Worm (Caenorhabditis elegans): ENCODE data around the gene ZK688.9.

The ZK688.9 gene

DNA sequence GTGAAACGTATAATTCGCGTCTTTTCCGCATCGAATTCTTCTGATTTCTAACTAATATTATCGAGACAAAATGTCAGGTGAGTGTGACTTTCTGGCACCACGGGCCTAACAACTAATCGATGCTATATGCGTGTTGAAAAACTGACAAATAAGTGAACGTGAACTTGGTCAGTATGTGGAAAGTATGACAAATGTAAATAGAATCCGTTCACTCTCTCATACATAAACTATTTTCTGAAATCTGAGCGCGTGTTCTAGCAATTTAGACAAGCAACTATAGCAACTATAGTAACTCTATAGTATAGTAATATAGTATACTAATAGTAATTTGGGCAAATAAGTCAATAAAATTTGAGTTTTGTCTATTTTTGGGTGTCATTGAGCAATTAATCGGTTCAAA lies 9.5 kb upstream of the ZK688.9 start:
- TF ChIP-seq unc-62 (GFP tag; optimal IDR thresholded peaks at IDR 0.05), result no peak

DNA sequence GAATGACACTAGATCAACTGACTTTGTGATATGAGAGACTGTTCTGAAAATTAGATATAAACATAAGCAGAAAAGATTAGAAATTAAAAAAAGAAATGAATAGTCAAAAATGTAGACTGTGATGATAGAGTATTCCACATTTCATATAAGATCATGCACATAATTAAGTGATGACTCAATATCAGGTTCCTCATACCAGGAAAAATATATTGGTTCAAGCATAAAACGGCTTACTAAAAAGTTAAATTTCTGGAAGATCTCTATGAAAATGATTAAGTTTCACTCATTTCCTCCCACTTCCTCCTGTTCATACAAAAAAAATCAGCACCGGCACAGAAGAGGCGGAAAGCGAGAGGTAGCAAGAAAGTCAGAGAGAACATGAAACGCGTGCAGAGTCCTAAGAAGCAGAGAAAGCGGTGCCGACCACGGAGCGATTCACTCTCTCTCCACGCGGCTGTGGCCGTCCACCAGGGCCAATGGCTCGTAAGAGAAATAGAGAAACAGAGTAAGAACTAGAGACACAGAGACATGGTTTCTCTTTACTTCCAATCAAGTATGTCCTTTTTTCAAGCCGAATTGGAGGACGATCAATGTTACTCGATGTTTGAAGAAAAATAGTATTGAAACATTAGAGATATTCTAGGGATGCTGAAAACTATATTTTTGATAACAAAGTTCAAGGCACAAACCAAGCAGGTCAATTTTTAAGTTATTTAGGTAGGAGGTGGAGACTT lies 8.9 kb upstream of the ZK688.9 start, which contains the start of the genes ZK688.5 and fahd-1:
Gene ZK688.5 (minus strand): TSS at position 51 of the 734 bp plus-strand sequence.
Gene fahd-1 (plus strand): TSS at position 684 of the 734 bp plus-strand sequence.
- no peak for TF ChIP-seq unc-62 (GFP tag; optimal IDR thresholded peaks at IDR 0.05)

DNA sequence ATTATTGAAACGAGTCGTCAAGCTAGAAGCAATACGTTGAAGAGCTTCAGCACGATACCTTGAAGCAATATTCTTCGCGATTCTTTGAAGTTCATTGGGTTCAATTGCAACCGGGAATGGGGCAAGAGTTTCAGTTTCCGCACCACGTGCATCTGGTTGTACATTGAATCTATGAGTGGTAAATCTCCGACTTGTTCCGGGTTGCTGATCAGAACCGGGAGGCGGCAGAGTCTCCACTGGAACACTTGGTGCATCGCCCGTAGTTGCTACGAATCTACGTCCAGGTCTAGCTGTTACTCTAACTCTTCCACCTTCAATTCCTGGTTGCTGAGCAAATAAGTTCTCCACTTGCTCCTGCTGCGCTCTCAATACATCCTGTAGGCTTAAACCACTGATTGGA lies 6.2 kb upstream of the ZK688.9 start:
- TF ChIP-seq unc-62 (GFP tag; optimal IDR thresholded peaks at IDR 0.05), result no peak

DNA sequence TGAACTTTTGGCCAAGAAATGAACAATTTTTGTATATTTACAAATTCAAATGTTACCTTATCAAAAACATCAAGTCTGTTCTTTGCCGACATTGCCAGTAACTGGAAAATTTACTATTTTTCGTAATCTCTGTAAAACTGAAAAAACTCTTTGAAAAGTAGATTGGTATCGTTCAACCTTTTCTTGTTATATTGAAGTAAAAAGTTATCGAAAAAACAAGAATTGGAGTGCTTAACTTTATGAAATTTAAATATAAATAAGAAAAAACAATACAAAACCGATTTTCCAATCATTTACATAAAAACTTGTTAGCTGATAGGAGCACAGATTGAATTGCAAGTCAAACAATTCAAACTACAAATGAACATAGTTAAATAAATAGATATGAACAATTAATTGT lies 2.1 kb upstream of the ZK688.9 start, which contains the start of gene ZK688.11:
Gene ZK688.11 (minus strand): TSS at position 101 of the 400 bp plus-strand sequence.
- TF ChIP-seq unc-62 (GFP tag; optimal IDR thresholded peaks at IDR 0.05), result no peak

DNA sequence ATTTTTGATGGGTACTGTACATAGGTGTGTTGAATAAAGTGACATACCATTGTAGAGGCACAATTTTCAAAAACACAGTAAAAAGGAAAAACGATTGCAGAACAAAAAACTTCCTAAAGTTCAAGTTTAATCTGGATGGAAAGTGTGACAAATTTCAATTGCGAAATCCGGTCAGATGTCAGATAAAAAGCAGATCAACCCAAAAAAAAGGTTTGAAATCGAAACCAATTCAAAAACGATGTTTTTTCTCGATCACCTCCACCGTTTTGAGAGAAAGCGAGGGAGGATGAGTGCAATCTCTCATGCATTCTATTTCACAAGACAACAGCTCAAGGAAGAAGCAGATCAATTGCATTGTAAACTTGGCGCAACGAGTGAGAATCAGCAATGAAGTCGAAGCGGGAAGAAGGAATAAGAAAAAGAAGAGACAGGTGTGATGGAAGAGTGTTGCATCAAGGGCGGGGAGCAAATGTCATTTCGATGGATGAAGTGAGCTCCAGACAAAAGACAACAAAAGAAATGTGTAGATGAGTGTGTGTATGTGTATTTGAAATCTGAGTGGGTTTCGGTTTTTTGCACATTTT lies 2.6 kb downstream of the ZK688.9 start:
- no peak for TF ChIP-seq unc-62 (GFP tag; optimal IDR thresholded peaks at IDR 0.05)

DNA sequence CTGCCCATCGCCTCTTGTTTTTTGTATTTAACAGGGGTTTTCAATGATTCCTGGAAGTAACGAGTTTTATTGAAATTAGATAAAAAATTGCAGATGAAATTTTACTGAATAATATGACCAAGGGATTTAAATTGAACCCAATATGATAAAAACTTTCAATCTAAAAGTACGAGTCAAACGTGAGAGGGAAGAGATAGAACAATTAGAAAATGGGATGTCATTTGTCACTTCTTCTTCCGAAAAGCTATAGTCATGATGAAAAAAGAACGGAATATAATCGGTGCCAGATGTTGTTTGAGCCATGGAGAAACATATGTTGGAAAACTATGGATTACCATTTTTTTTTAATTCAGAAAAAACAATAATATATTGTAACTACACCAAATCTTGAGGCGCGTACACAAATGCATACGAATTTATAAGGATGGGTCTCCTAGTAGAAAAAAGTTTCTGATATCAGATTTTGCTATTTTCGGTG lies 3.9 kb downstream of the ZK688.9 start, which contains the start of gene sup-18:
Gene sup-18 (minus strand): TSS at position 51 of the 478 bp plus-strand sequence.
- TF ChIP-seq unc-62 (GFP tag; optimal IDR thresholded peaks at IDR 0.05), result no peak

DNA sequence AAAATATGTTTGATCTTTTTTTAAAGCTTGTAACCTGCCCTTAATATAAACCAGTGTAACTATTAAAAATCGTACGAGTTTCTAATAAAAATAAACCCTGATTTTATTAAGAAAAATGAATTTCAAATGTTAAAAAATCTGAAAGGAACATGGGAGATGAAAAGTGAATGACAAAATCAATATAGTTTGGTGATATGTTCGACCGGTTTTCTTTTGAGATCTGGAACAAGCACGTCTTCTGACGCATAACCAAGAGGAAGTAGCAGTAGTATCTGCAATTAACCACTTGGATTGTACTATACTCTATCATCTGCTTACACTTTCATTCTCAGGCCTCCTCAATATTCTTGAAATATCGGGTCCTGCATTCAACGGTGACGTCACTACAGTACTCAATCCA lies 5.7 kb downstream of the ZK688.9 start:
- no peak for TF ChIP-seq unc-62 (GFP tag; optimal IDR thresholded peaks at IDR 0.05)

DNA sequence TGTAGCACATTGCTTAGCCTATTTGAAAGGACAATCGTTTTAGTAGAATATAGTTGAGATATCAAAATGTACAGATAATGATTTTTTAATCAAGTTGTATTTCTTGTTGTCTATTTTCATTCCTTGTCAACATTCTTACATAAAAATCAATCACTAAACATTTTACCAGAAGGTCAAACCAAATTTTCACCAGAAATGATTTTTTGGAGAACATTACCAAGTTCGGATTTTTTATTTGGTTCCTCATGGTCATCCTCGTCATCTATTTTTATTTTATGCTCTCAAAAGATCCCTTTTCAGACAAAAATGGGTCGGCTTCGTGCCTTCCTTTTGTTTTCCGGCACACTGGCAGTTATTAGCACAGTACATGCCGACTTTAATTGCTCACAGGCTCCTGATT lies 9.3 kb downstream of the ZK688.9 start, which contains the start of gene tyr-1:
Gene tyr-1 (plus strand): TSS at position 301 of the 400 bp plus-strand sequence.
- no peak for TF ChIP-seq unc-62 (GFP tag; optimal IDR thresholded peaks at IDR 0.05)

DNA sequence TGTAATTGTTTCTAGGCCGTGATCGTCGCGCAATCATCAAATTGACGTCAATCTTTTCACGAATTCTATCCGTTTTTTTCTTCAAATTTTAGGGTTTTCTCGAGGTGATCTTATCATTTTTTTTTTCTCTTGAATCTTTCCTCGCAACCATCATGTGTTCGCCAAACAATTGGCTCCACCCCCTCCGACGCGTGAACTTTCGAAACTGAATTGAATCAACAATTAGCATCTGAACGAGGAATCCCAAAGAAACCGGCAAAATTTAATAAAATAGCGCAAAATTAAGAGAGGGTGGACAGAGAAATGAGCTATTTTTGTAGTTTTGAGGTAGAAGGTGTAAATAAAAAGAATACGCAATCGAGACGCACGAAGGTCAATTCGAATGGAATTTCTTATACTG lies 10.0 kb downstream of the ZK688.9 start:
- TF ChIP-seq unc-62 (GFP tag; optimal IDR thresholded peaks at IDR 0.05), result no peak

DNA sequence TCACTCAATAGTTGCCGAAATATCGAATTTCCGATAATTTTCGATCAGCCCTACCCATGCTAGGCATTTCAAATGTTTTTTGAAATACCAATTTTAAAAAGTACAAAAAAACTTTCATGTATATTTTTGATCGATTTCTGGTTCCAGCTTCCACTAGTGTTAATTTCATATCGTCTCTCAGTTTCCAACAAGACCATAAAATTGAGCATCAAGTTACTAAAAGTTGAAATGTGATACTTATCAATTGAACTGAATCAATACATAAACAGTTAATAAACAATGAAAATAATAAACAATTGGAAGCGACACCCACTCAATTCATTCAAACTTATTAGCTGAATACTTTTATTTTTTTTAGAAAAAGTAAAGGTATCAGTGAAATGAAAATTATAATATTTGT lies 16.6 kb downstream of the ZK688.9 start, which contains the start of gene cup-4:
Gene cup-4 (plus strand): TSS at position 301 of the 400 bp plus-strand sequence.
- TF ChIP-seq unc-62 (GFP tag; optimal IDR thresholded peaks at IDR 0.05), result no peak

DNA sequence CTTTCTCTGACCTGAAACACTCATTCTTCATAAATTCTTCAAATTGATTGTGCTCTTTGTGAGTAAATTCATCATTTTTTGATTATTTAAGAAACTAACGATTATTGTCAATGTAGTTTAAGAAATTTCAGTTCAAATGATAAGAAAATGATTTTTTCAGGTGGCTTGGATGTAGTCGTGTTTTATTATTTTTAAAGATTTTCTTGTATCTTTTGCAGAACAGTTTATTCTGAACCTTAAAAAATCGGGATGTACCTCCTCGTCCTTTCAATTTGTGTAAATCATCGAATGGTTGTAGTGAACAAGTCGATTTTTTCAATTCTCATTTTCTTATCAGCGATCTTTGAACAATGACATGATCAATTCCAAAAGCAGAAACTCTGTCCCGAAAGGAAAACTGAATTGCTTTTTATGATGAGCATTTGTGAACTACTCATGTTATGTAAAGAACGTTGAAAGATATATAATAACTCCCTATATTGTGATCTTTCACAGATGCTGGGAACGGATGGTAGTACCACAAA lies 17.5 kb downstream of the ZK688.9 start, which contains the start of gene slc-17.3:
Gene slc-17.3 (minus strand): TSS at position 51 of the 524 bp plus-strand sequence.
- no peak for TF ChIP-seq unc-62 (GFP tag; optimal IDR thresholded peaks at IDR 0.05)

DNA sequence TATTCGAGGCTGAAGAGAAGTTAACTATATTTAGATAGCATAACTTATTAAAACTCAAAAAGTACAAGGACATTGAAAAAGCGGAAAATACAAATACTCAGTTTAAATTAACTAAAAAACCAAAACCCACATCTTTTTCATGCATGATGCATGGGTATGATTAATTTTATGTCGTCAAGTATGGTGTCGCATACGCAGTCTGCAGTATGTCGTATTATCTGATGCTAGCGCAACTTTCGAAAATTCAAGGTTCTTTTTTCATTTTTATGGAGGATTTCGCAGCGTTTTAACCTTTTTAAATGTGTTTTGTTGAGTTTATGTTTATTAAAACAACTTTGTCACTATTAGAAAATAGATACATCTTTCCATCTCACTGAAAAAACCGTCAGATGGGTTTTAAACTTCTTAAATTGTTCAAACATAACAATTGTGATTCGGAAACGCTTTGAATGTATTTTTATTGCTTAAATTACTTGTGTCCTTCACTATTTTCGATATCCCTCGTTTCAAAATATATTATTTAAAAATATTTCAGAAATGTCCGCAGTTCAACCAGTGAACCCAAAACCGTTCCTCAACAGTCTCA lies 21.2 kb downstream of the ZK688.9 start, which contains the start of gene snr-5:
Gene snr-5 (plus strand): TSS at position 536 of the 586 bp plus-strand sequence.
- TF ChIP-seq unc-62 (GFP tag; optimal IDR thresholded peaks at IDR 0.05), result no peak

DNA sequence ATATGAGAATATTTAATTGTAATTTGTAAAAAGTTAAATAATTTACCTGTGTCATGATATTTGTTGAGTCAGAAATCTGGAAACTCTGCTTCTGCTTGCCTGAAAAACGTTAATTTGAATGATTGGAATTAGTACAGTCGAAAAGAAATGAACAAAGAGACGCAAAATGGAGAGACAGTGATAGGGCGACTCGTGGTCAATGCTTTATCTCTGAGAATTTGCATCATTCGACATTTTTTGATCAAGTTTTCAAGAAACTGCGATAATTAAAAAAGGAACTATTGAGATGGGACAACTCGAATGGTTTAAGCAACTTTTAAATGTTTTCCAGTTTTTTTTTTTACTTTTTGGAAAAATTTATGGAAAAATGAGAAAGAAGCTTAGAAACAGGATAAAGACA lies 21.9 kb downstream of the ZK688.9 start, which contains the start of gene cuc-1:
Gene cuc-1 (minus strand): TSS at position 101 of the 400 bp plus-strand sequence.
- no peak for TF ChIP-seq unc-62 (GFP tag; optimal IDR thresholded peaks at IDR 0.05)

DNA sequence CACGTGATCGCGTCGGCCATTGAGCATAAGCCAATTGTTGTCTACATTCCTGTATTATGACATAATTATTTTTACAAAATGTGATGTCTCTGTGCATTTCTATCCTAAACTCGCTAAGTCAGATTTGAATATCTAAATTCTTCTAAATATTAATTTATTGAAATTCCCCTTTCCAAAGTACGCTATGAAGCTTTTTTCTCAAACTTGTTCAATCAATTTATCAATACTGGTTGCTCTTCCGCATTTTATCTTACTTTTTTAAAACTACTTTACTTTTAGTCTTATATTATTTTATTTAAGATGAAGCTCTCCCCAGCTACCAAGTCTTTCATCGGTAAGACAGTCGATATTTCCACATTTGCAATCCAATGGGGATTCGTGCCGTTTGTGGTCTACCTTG lies 23.5 kb downstream of the ZK688.9 start, which contains the start of gene tomm-7:
Gene tomm-7 (plus strand): TSS at position 301 of the 400 bp plus-strand sequence.
- no peak for TF ChIP-seq unc-62 (GFP tag; optimal IDR thresholded peaks at IDR 0.05)

DNA sequence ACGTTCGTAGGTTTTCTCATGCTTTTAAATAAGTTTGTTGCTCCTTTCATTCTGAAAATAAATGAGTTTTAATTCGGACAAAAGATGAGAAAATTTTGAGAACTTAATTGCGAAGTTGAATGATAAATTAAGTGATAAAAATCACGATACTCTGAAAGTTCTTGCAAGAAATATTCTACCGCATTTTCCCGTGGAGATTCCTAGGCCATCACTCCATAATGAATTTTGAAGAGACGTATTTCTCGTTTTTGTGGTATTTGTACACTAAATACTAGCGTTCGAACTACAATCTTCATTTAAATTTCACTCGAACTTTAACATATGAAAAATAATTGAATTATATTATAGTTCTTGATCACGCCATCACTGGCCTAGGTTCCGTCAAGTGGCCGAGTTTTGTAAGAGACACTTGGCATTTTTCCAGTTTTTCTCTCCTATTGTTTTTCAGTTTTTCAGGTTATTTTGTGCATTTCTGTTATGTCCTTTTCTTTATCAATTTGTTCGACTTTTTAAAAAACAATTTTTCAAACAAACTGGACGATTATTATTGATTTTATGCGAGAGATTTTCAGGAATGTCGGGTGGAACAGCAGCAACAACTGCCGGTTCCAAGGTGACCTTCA lies 24.3 kb downstream of the ZK688.9 start, which contains the start of the genes coq-5 and ufm-1:
Gene coq-5 (minus strand): TSS at position 51 of the 623 bp plus-strand sequence.
Gene ufm-1 (plus strand): TSS at position 573 of the 623 bp plus-strand sequence.
- TF ChIP-seq unc-62 (GFP tag; optimal IDR thresholded peaks at IDR 0.05), result no peak

Measured in whole organism, dauer.